Fruit fly (Drosophila melanogaster): ENCODE data around the gene CG10973.

Gene CG10973

dm6 chr3L:12798795-12799311 lies 44.3 kb upstream of the CG10973 start:
- TF ChIP-seq tx (GFP tag; optimal IDR thresholded peaks at IDR 0.05) (peak; percentile 5), schlank (tag; optimal IDR thresholded peaks at IDR 0.05) (no peak), lab (GFP tag; optimal IDR thresholded peaks at IDR 0.05) (peak; percentile 33), nom (GFP tag; optimal IDR thresholded peaks at IDR 0.05) (peak; percentile 40), Sox100B (GFP tag; optimal IDR thresholded peaks at IDR 0.05) (peak; percentile 35), MTF-1 (GFP tag; optimal IDR thresholded peaks at IDR 0.05; ENCODE audit: borderline replicate concordance) (peak; percentile 25), CG3065 (GFP tag; optimal IDR thresholded peaks at IDR 0.05) (no peak), CG11504 (tag; optimal IDR thresholded peaks at IDR 0.05) (peak; percentile 10), cg (GFP tag; optimal IDR thresholded peaks at IDR 0.05) (no peak), H2.0 (GFP tag; IDR thresholded peaks at IDR 0.05) (no peak), kni (GFP tag; optimal IDR thresholded peaks at IDR 0.05) (peak; percentile 28), CG2712 (tag; optimal IDR thresholded peaks at IDR 0.05) (peak; percentile 38), CG15269 (tag; optimal IDR thresholded peaks at IDR 0.05) (peak; percentile 2), grau (tag; optimal IDR thresholded peaks at IDR 0.05) (peak; percentile 20), CG18476 (GFP tag; optimal IDR thresholded peaks at IDR 0.05) (peak; percentile 15), Sox102F (GFP tag; optimal IDR thresholded peaks at IDR 0.05) (peak; percentile 48), CG9727 (GFP tag; optimal IDR thresholded peaks at IDR 0.05) (peak; percentile 23), CG15601 (tag; optimal IDR thresholded peaks at IDR 0.05) (peak; percentile 42), eve (GFP tag; optimal IDR thresholded peaks at IDR 0.05) (peak in 1 of 2 experiments; percentile 67), MBD-R2 (GFP tag; IDR thresholded peaks at IDR 0.05) (no peak), lola (GFP tag; optimal IDR thresholded peaks at IDR 0.05) (peak in 1 of 3 experiments; percentile 16), Ptx1 (GFP tag; IDR thresholded peaks at IDR 0.05) (0 out of 2 replicates have a peak, but pooled peaks have one; percentile 17), CG18599 (GFP tag; optimal IDR thresholded peaks at IDR 0.05) (peak; percentile 51), sna (GFP tag; IDR thresholded peaks at IDR 0.05; ENCODE audit: partially characterized antibody) (no peak), CG5180 (GFP tag; optimal IDR thresholded peaks at IDR 0.05) (peak; percentile 32), CG4282 (GFP tag; optimal IDR thresholded peaks at IDR 0.05) (no peak), CG2678 (tag; optimal IDR thresholded peaks at IDR 0.05) (peak; percentile 32), lmd (GFP tag; IDR thresholded peaks at IDR 0.05) (0 out of 2 replicates have a peak, but pooled peaks have one; percentile 20), dpn (GFP tag; optimal IDR thresholded peaks at IDR 0.05) (peak in 1 of 2 experiments; percentile 3), Ets65A (GFP tag) (peak; percentile 88), Hr78 (GFP tag; optimal IDR thresholded peaks at IDR 0.05) (peak in 1 of 2 experiments; percentile 16), Trl (optimal IDR thresholded peaks at IDR 0.05) (no peak), Trl (GFP tag; optimal IDR thresholded peaks at IDR 0.05) (no peak), grn (GFP tag; optimal IDR thresholded peaks at IDR 0.05) (peak; percentile 35), CG12219 (GFP tag; optimal IDR thresholded peaks at IDR 0.05) (peak; percentile 12), CG16863 (GFP tag; optimal IDR thresholded peaks at IDR 0.05) (peak; percentile 13), CG1603 (tag; optimal IDR thresholded peaks at IDR 0.05) (peak; percentile 5), Hsf (GFP tag; optimal IDR thresholded peaks at IDR 0.05) (peak; percentile 10), CG7357 (GFP tag; IDR thresholded peaks at IDR 0.05) (no peak), CG12155 (GFP tag; optimal IDR thresholded peaks at IDR 0.05) (peak; percentile 2), gem (tag; optimal IDR thresholded peaks at IDR 0.05) (peak; percentile 41), chm (GFP tag; IDR thresholded peaks at IDR 0.05) (peak; percentile 20; the same call in 1 of the 2 replicates), Xrp1 (GFP tag; IDR thresholded peaks at IDR 0.05) (peak; percentile 43; the same call in 1 of the 2 replicates), CG4820 (GFP tag; optimal IDR thresholded peaks at IDR 0.05) (no peak), ATbp (GFP tag; optimal IDR thresholded peaks at IDR 0.05) (peak; percentile 62), sr (GFP tag; IDR thresholded peaks at IDR 0.05) (no peak), CG17361 (GFP tag; IDR thresholded peaks at IDR 0.05) (peak; percentile 37; the same call in 1 of the 3 replicates), CG7839 (tag; optimal IDR thresholded peaks at IDR 0.05) (peak; percentile 7), CG30403 (GFP tag; optimal IDR thresholded peaks at IDR 0.05) (peak; percentile 7)

All from whole organism, embryonic.